Fruit fly (Drosophila melanogaster): ENCODE results near the gene Nnk.
A peak's percentile ranks its signal among the peaks of the same experiment; 100 is the strongest.

DNA sequence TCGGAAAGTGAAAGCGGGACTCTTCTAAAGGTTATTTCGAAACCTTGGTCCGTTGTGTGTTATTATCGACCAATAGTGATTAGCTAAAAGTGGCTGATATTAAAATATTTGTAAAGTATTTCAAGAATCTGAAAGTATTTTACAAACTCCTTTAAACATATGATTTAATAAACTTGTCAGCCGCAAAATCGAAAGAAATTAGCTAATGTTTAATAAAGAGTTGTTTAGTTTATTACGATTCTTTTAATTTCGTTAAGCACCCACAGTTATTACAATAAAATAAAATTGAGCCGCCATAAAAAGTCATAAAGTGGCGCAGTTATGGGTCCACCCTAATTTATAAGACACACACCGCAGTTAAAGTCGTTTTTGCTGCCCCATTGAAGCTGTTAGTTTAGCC, 15.1 kb downstream of the Nnk start:
- TF ChIP-seq CG15336 (GFP tag; IDR thresholded peaks at IDR 0.05): peak; percentile 33; the same call in 1 of the 2 replicates
- TF ChIP-seq Eip75B (GFP tag; optimal IDR thresholded peaks at IDR 0.05): peak; percentile 4
- no peak for TF ChIP-seq fkh (GFP tag; optimal IDR thresholded peaks at IDR 0.05)
- TF ChIP-seq salr (GFP tag; optimal IDR thresholded peaks at IDR 0.05): peak in 1 of 2 experiments; percentile 22
- no peak for TF ChIP-seq CG6808 (GFP tag; optimal IDR thresholded peaks at IDR 0.05)
- no peak for TF ChIP-seq CG1621 (tag; optimal IDR thresholded peaks at IDR 0.05)
- no peak for TF ChIP-seq CG8632 (GFP tag; optimal IDR thresholded peaks at IDR 0.05)
- peak; percentile 4 for TF ChIP-seq Met (GFP tag; optimal IDR thresholded peaks at IDR 0.05)
